Worm (Caenorhabditis elegans) whole organism, L2 larva: ENCODE measurements around the gene K12H6.8.

Experiments used
- C34F6.9 ChIP-seq: fragments of 150-350 bp; optimal IDR thresholded peaks from 2 replicates; lab custom pipeline; 2014; ENCODE audit warnings: missing biosample characterization, missing genetic modification characterization
- F13H6.1 ChIP-seq: sonication (generic microtip); optimal IDR thresholded peaks from 2 replicates; lab custom pipeline; 2016; ENCODE audit warnings: missing genetic modification characterization, missing compliant biosample characterization
- R02D3.7 ChIP-seq: fragments of 150-350 bp; optimal IDR thresholded peaks from 2 replicates; lab custom pipeline; 2014; ENCODE audit warnings: missing biosample characterization, missing genetic modification characterization
- ZK546.5 ChIP-seq: sonication (generic microtip); optimal IDR thresholded peaks from 2 replicates; lab custom pipeline; 2017; ENCODE audit warnings: missing biosample characterization, missing genetic modification characterization
- alr-1 ChIP-seq: fragments of 150-350 bp; optimal IDR thresholded peaks from 2 replicates; lab custom pipeline; 2014; ENCODE audit warnings: missing biosample characterization, missing genetic modification characterization
- ama-1 ChIP-seq: fragments of 150-350 bp; optimal IDR thresholded peaks from 2 replicates; lab custom pipeline; 2018; ENCODE audit warnings: inconsistent platforms
- blmp-1 ChIP-seq: sonication (generic microtip); optimal IDR thresholded peaks from 2 replicates; lab custom pipeline; 2017; ENCODE audit warnings: missing genetic modification characterization, mild to moderate bottlenecking, missing compliant biosample characterization, antibody characterized with exemption, moderate library complexity; ENCODE audit not compliant: insufficient read depth
- ceh-16 ChIP-seq: fragments of 150-350 bp; optimal IDR thresholded peaks from 2 replicates; lab custom pipeline; 2014; ENCODE audit warnings: missing biosample characterization, missing genetic modification characterization
- ceh-82 ChIP-seq: fragments of 150-350 bp; optimal IDR thresholded peaks from 2 replicates; lab custom pipeline; 2014; ENCODE audit warnings: missing biosample characterization, missing genetic modification characterization
- crh-2 ChIP-seq: sonication (generic microtip); optimal IDR thresholded peaks from 2 replicates; lab custom pipeline; 2017; ENCODE audit warnings: missing biosample characterization, missing genetic modification characterization
- dmd-4 ChIP-seq: sonication (generic microtip); optimal IDR thresholded peaks from 2 replicates; lab custom pipeline; 2017; ENCODE audit warnings: missing biosample characterization, missing genetic modification characterization
- elt-1 ChIP-seq: fragments of 150-350 bp; optimal IDR thresholded peaks from 2 replicates; lab custom pipeline; 2014; ENCODE audit warnings: missing biosample characterization, missing genetic modification characterization
- elt-3 ChIP-seq: sonication (generic microtip); optimal IDR thresholded peaks from 2 replicates; lab custom pipeline; 2017; ENCODE audit warnings: missing biosample characterization, missing genetic modification characterization
- fos-1 ChIP-seq: fragments of 150-350 bp; optimal IDR thresholded peaks from 2 replicates; lab custom pipeline; 2014; ENCODE audit warnings: missing biosample characterization, missing genetic modification characterization
- gmeb-1 ChIP-seq: fragments of 150-350 bp; optimal IDR thresholded peaks from 2 replicates; lab custom pipeline; 2014; ENCODE audit warnings: missing biosample characterization, missing genetic modification characterization
- lin-11 ChIP-seq: fragments of 150-350 bp; sonication (generic microtip); optimal IDR thresholded peaks from 2 replicates; lab custom pipeline; 2014; ENCODE audit warnings: missing biosample characterization, missing genetic modification characterization, inconsistent platforms, mixed read lengths
- lin-13 ChIP-seq: fragments of 150-350 bp; optimal IDR thresholded peaks from 2 replicates; lab custom pipeline; 2014; ENCODE audit warnings: missing biosample characterization, missing genetic modification reagents, missing genetic modification characterization
- lin-39 ChIP-seq: fragments of 150-350 bp; optimal IDR thresholded peaks from 2 replicates; lab custom pipeline; 2014; ENCODE audit warnings: missing biosample characterization, missing genetic modification reagents, missing genetic modification characterization
- lsy-2 ChIP-seq, 2 experiments: fragments of 150-350 bp in 1 of 2; sonication (generic microtip) in 1 of 2; optimal IDR thresholded peaks; 2 replicates each; lab custom pipeline; 2014 to 2017; ENCODE audit warnings: missing biosample characterization in 2 of 2, missing genetic modification characterization in 2 of 2
- mab-5 ChIP-seq: fragments of 150-350 bp; optimal IDR thresholded peaks from 2 replicates; lab custom pipeline; 2014; ENCODE audit warnings: missing biosample characterization, missing genetic modification characterization
- mbf-1 ChIP-seq: sonication (generic microtip); optimal IDR thresholded peaks from 2 replicates; lab custom pipeline; 2017; ENCODE audit warnings: missing biosample characterization, missing genetic modification characterization
- nhr-10 ChIP-seq: sonication (generic microtip); optimal IDR thresholded peaks from 2 replicates; lab custom pipeline; 2017; ENCODE audit warnings: missing biosample characterization, missing genetic modification characterization
- nhr-11 ChIP-seq: fragments of 150-350 bp; optimal IDR thresholded peaks from 2 replicates; lab custom pipeline; 2014; ENCODE audit warnings: missing biosample characterization, missing genetic modification characterization
- nhr-129 ChIP-seq: fragments of 150-350 bp; optimal IDR thresholded peaks from 2 replicates; lab custom pipeline; 2014; ENCODE audit warnings: missing biosample characterization, missing genetic modification characterization
- nhr-21 ChIP-seq: fragments of 150-350 bp; optimal IDR thresholded peaks from 2 replicates; lab custom pipeline; 2014; ENCODE audit warnings: missing biosample characterization, missing genetic modification characterization
- nhr-25 ChIP-seq: fragments of 150-350 bp; sonication (generic microtip); optimal IDR thresholded peaks from 3 replicates; lab custom pipeline; 2014; ENCODE audit warnings: missing biosample characterization, missing genetic modification characterization
- nhr-77 ChIP-seq: fragments of 150-350 bp; optimal IDR thresholded peaks from 2 replicates; lab custom pipeline; 2014; ENCODE audit warnings: missing biosample characterization, missing genetic modification characterization
- sem-4 ChIP-seq: fragments of 150-350 bp; optimal IDR thresholded peaks from 2 replicates; lab custom pipeline; 2014; ENCODE audit warnings: missing biosample characterization, missing genetic modification reagents, missing genetic modification characterization
- skn-1 ChIP-seq: sonication (generic microtip); optimal IDR thresholded peaks from 2 replicates; lab custom pipeline; 2017; ENCODE audit warnings: missing biosample characterization, missing genetic modification characterization
- sma-3 ChIP-seq: sonication (generic microtip); optimal IDR thresholded peaks from 2 replicates; lab custom pipeline; 2016; ENCODE audit warnings: missing genetic modification reagents, missing genetic modification characterization, missing compliant biosample characterization
- sma-9 ChIP-seq, 2 experiments: fragments of 150-350 bp in 1 of 2; sonication (generic microtip) in 1 of 2; optimal IDR thresholded peaks; 2 replicates each; lab custom pipeline; 2014 to 2016; ENCODE audit warnings: missing genetic modification characterization in 2 of 2, mild to moderate bottlenecking in 1 of 2, missing biosample characterization in 1 of 2, missing compliant biosample characterization in 1 of 2, missing genetic modification reagents in 1 of 2, moderate library complexity in 1 of 2
- unc-39 ChIP-seq: fragments of 150-350 bp; optimal IDR thresholded peaks from 2 replicates; lab custom pipeline; 2014; ENCODE audit warnings: missing biosample characterization, missing genetic modification characterization
- unc-55 ChIP-seq: fragments of 150-350 bp; sonication (generic microtip); optimal IDR thresholded peaks from 3 replicates; lab custom pipeline; 2014; ENCODE audit warnings: missing biosample characterization, missing genetic modification reagents, missing genetic modification characterization
- ztf-1 ChIP-seq: fragments of 200-800 bp; sonication (Bioruptor generic); conservative IDR thresholded peaks from 2 replicates; pipeline ENCODE4 v1.3.6; 2022; ENCODE audit warnings: missing genetic modification characterization, missing compliant biosample characterization
- ztf-4 ChIP-seq: fragments of 150-350 bp; optimal IDR thresholded peaks from 2 replicates; lab custom pipeline; 2014; ENCODE audit warnings: missing biosample characterization, missing genetic modification characterization

Gene K12H6.8

DNA sequence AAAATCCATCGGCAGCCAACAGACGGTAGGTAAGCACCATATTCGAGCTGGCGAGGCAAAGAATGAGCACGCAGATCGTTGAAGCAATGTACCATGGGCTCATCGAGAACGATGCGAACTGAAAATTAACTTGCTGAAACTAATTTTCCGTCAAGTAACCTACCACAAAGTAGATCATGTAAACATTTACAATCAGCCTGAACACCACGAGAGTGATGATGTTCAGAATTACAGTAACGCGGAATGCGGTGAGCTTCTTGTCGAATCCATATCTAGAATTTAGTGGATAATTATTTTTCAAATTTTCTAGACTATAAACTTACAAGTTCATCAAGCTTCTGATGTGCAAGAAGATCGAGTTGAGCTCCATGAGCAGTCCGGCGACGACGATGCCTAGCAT, 1.8 kb downstream of the K12H6.8 start:
- no peak for TF ChIP-seq mab-5 (tag; lab: Kevin White, UChicago)
- TF ChIP-seq dmd-4 (tag; lab: Kevin White, UChicago): no peak
- TF ChIP-seq nhr-10 (tag; lab: Kevin White, UChicago): no peak
- no peak for TF ChIP-seq mbf-1 (tag; lab: Kevin White, UChicago)
- no peak for TF ChIP-seq nhr-21
- TF ChIP-seq skn-1 (tag; lab: Kevin White, UChicago): no peak
- TF ChIP-seq sem-4 (tag; lab: Kevin White, UChicago): no peak
- no peak for TF ChIP-seq elt-1 (tag; lab: Kevin White, UChicago)
- TF ChIP-seq sma-9 (GFP tag; optimal IDR thresholded peaks at IDR 0.05; lab: Kevin White, UChicago): no peak
- no peak for TF ChIP-seq sma-9 (tag; optimal IDR thresholded peaks at IDR 0.05; lab: Kevin White, UChicago)
- no peak for TF ChIP-seq nhr-77 (tag; lab: Kevin White, UChicago)
- TF ChIP-seq lin-11 (tag; lab: Kevin White, UChicago): no peak
- TF ChIP-seq nhr-11 (tag; lab: Kevin White, UChicago): no peak
- TF ChIP-seq, all 48 proteins: peak for 0

DNA sequence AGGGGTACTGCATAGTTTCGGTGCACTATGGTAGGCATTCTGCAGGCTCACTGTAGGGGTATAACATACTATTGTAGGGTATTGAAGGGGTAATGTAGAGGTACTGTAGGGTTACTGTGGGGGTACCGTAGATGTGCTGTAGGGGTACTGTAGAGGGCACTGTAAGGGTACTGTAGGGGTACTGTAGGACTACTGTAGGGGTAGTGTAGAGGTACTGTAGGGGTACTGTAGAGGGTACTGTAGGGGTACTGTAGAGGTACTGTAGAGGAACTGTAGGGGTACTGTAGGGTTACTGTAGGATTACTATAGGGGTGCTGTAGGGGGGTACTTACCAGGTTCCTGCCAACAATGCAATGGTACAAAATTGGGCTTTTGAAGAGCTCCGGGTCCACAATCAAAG, 2.4 kb downstream of the K12H6.8 start:
- no peak for TF ChIP-seq nhr-129 (tag; lab: Kevin White, UChicago)
- no peak for TF ChIP-seq ceh-82
- TF ChIP-seq sma-9 (GFP tag; optimal IDR thresholded peaks at IDR 0.05; lab: Kevin White, UChicago): no peak
- no peak for TF ChIP-seq sma-9 (tag; optimal IDR thresholded peaks at IDR 0.05; lab: Kevin White, UChicago)
- TF ChIP-seq gmeb-1 (tag; lab: Kevin White, UChicago): no peak
- no peak for TF ChIP-seq sem-4 (tag; lab: Kevin White, UChicago)
- TF ChIP-seq ama-1: no peak
- TF ChIP-seq nhr-25 (tag; lab: Kevin White, UChicago): no peak
- TF ChIP-seq ceh-16: no peak
- TF ChIP-seq elt-3 (tag; lab: Kevin White, UChicago): no peak
- no peak for TF ChIP-seq sma-3 (GFP tag; lab: Kevin White, UChicago)
- TF ChIP-seq mab-5 (tag; lab: Kevin White, UChicago): no peak
- TF ChIP-seq unc-39 (tag; lab: Kevin White, UChicago): no peak
- no peak for TF ChIP-seq lin-39 (tag; lab: Kevin White, UChicago)
- no peak for TF ChIP-seq ZK546.5 (tag; lab: Kevin White, UChicago)

DNA sequence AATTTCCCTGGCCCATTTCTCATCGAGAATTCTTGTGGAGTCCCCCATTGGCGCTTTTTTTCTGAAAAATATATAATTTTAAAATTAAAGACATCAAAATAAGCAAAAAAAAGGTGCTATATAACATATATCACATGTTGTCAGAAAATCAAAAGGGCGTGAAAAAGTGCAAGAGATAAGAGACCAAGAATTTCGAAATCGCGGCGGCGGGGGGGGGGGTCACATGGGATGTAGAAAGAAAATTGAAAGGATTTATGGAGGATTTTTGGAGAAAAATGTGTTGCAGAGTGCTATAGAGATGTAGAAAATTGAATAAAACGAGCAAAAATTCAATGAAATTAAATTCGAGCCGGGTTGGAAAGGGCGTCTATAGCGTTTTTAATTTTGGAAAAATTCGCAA, 3.5 kb downstream of the K12H6.8 start, which contains the start of gene K12H6.6:
K12H6.6 (minus strand) TSS at position 61 of the 400 bp plus-strand sequence.
- TF ChIP-seq F13H6.1 (tag; lab: Kevin White, UChicago): no peak
- TF ChIP-seq ztf-4 (tag; lab: Kevin White, UChicago): no peak
- TF ChIP-seq nhr-129 (tag; lab: Kevin White, UChicago): no peak
- TF ChIP-seq lin-13 (GFP tag; lab: Kevin White, UChicago): no peak
- TF ChIP-seq C34F6.9 (tag; lab: Kevin White, UChicago): peak; percentile 14
- TF ChIP-seq dmd-4 (tag; lab: Kevin White, UChicago): no peak
- no peak for TF ChIP-seq blmp-1 (tag; lab: Kevin White, UChicago)
- no peak for TF ChIP-seq alr-1

DNA sequence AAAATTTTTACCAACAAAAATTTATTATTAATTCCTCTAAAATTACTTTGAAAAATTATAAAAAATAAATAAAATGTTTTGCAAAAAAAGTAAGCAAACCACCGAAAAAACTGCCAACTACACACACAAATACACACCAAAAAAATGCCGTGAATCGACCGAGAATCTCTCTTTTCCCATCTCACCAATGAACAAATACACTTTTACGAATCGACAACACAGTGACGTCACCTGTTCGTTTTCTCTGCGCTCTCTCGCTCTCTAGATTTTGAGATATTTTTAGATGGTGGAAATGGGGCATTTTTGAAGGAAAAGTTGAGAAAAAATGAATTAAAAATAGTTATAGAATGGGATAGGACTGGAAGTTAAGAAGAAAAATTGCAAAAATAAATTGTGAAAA, 4.4 kb downstream of the K12H6.8 start:
- TF ChIP-seq gmeb-1 (tag; lab: Kevin White, UChicago): peak; percentile 14
- TF ChIP-seq fos-1 (tag; lab: Kevin White, UChicago): peak; percentile 9
- peak; percentile 58 for TF ChIP-seq nhr-129 (tag; lab: Kevin White, UChicago)
- TF ChIP-seq lsy-2 (tag; optimal IDR thresholded peaks at IDR 0.05; lab: Kevin White, UChicago): peak in 1 of 2 experiments; percentile 54
- TF ChIP-seq unc-55: peak; percentile 34
- no peak for TF ChIP-seq elt-1 (tag; lab: Kevin White, UChicago)
- TF ChIP-seq crh-2 (tag; lab: Kevin White, UChicago): peak; percentile 24
- TF ChIP-seq R02D3.7 (tag; lab: Kevin White, UChicago): no peak
- TF ChIP-seq ztf-1 (GFP tag; lab: Robert Waterston, UW): no peak
- TF ChIP-seq F13H6.1 (tag; lab: Kevin White, UChicago): peak; percentile 22
- TF ChIP-seq sma-9 (GFP tag; optimal IDR thresholded peaks at IDR 0.05; lab: Kevin White, UChicago): peak; percentile 54
- no peak for TF ChIP-seq sma-9 (tag; optimal IDR thresholded peaks at IDR 0.05; lab: Kevin White, UChicago)
- peak; percentile 46 for TF ChIP-seq C34F6.9 (tag; lab: Kevin White, UChicago)
- TF ChIP-seq ztf-4 (tag; lab: Kevin White, UChicago): no peak
